Fruit fly (Drosophila melanogaster): ENCODE data around the gene CG11262.

CG11262 gene

DNA sequence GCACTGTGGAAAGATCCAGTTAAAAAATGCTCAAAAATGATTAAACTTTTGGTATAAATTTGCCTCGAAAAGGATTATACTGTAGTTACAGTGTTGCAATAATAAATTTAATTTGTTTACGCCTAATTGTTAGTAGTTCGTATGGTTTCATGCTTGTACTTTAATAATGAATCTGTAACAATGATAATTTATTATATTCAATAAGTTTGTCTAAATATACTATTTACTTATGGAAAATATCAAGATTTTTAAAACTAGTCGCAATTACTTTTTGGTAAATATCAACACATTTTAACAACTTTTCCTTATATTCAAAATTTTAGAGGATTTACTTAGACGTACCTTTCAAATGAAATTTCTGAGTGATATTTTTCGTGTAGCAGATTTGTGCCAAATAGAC lies at the start of gene CG11262:
TSS of gene CG11262 (plus strand) at position 301 of the 400 bp plus-strand sequence.
- TF ChIP-seq gfzf (GFP tag; optimal IDR thresholded peaks at IDR 0.05) (no peak), sima (GFP tag; optimal IDR thresholded peaks at IDR 0.05) (no peak), CG32532 (GFP tag; IDR thresholded peaks at IDR 0.05) (no peak), CG18764 (GFP tag; optimal IDR thresholded peaks at IDR 0.05) (no peak), Camta (GFP tag; optimal IDR thresholded peaks at IDR 0.05) (no peak), yki (optimal IDR thresholded peaks at IDR 0.05) (no peak), Dbx (GFP tag; IDR thresholded peaks at IDR 0.05) (no peak), Lhr (GFP tag; optimal IDR thresholded peaks at IDR 0.05) (no peak), btn (GFP tag; optimal IDR thresholded peaks at IDR 0.05) (no peak), BtbVII (GFP tag; optimal IDR thresholded peaks at IDR 0.05) (no peak), CG9817 (tag; optimal IDR thresholded peaks at IDR 0.05) (no peak), jing (GFP tag; optimal IDR thresholded peaks at IDR 0.05) (no peak), CG2889 (GFP tag; IDR thresholded peaks at IDR 0.05) (no peak)

DNA sequence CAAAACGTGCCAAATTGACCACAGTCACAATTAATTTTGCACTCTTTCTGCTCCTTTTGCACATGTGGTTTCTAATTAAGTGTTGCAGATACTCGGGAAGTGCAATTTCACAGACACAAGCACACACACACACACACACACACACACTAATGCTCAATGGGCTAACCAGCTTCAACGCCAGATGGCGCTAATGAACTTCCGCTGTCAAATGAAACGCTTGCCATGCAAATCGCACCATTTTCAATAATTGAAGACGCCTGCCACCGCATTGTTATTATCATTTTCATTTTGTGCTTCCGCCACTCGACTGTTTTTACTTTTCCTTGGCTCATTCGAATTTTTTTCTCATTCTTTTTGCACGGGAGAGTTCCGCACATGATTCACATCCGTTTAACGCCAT lies 45.5 kb upstream of the CG11262 start:
- TF ChIP-seq inv (GFP tag; IDR thresholded peaks at IDR 0.05; ENCODE audit: partially characterized antibody) (0 out of 2 replicates have a peak, but pooled peaks have one; percentile 16), CG4820 (GFP tag; optimal IDR thresholded peaks at IDR 0.05) (no peak), CG11085 (GFP tag; IDR thresholded peaks at IDR 0.05) (no peak), CG2678 (tag; optimal IDR thresholded peaks at IDR 0.05) (no peak), CTCF (GFP tag; optimal IDR thresholded peaks at IDR 0.05) (peak; percentile 53)

dm6 chr3L:12954547-12954946 lies 40.4 kb upstream of the CG11262 start, which contains the start of gene CG10752:
CG10752 (minus strand) TSS chr3L:12954647.
- TF ChIP-seq tio (GFP tag; optimal IDR thresholded peaks at IDR 0.05) (no peak), CG9609 (GFP tag; optimal IDR thresholded peaks at IDR 0.05) (no peak), Myb (GFP tag; optimal IDR thresholded peaks at IDR 0.05) (no peak), D19A (tag; optimal IDR thresholded peaks at IDR 0.05) (no peak), Ada2b (GFP tag; IDR thresholded peaks at IDR 0.05) (no peak), CG32772 (GFP tag; IDR thresholded peaks at IDR 0.05) (no peak), CG10959 (GFP tag; IDR thresholded peaks at IDR 0.05) (no peak), mirr (GFP tag; optimal IDR thresholded peaks at IDR 0.05) (no peak), Six4 (GFP tag; optimal IDR thresholded peaks at IDR 0.05) (no peak), pita (GFP tag; optimal IDR thresholded peaks at IDR 0.05) (no peak), fd96Cb (tag; optimal IDR thresholded peaks at IDR 0.05) (no peak), NK7.1 (GFP tag; optimal IDR thresholded peaks at IDR 0.05) (no peak), kah (GFP tag; optimal IDR thresholded peaks at IDR 0.05) (no peak), CG10543 (GFP tag; optimal IDR thresholded peaks at IDR 0.05) (no peak), CG17186 (GFP tag; optimal IDR thresholded peaks at IDR 0.05) (no peak)

- TF ChIP-seq sens-2 (GFP tag; IDR thresholded peaks at IDR 0.05) (no peak), Hr39 (optimal IDR thresholded peaks at IDR 0.05) (no peak), Dek (tag; optimal IDR thresholded peaks at IDR 0.05) (no peak), sisA (GFP tag; IDR thresholded peaks at IDR 0.05) (no peak), Dfd (GFP tag; optimal IDR thresholded peaks at IDR 0.05) (no peak), Pdp1 (GFP tag; optimal IDR thresholded peaks at IDR 0.05) (no peak)
Measured at dm6 chr3L:12967633-12968032, 27.3 kb upstream of the CG11262 start, which contains the start of gene Or69a. Or69a (minus strand) TSS chr3L:12967733.

All from whole organism, embryonic.